Fruit fly (Drosophila melanogaster): ENCODE data around the gene CG14829.
A peak's percentile ranks its signal among the peaks of the same experiment; 100 is the strongest.

The CG14829 gene

dm6 chr3L:7238072-7238759 is at the start of gene CG14829, which contains the start of gene BHD (continued):
- TF ChIP-seq HmgD (GFP tag; optimal IDR thresholded peaks at IDR 0.05) (no peak), Dp (GFP tag; optimal IDR thresholded peaks at IDR 0.05) (peak; percentile 63), CG10267 (tag; optimal IDR thresholded peaks at IDR 0.05) (peak; percentile 40), br (optimal IDR thresholded peaks at IDR 0.05) (no peak), Lhr (GFP tag; optimal IDR thresholded peaks at IDR 0.05) (no peak), mld (GFP tag; IDR thresholded peaks at IDR 0.05; ENCODE audit: partially characterized antibody) (no peak), CG6683 (GFP tag; optimal IDR thresholded peaks at IDR 0.05) (no peak), CG34224 (GFP tag; IDR thresholded peaks at IDR 0.05; ENCODE audit: partially characterized antibody) (no peak), E2f2 (GFP tag; IDR thresholded peaks at IDR 0.05) (peak; percentile 65; the same call in 1 of the 2 replicates), pzg (GFP tag; optimal IDR thresholded peaks at IDR 0.05) (peak; percentile 48), CG11398 (GFP tag; optimal IDR thresholded peaks at IDR 0.05) (no peak), CG12942 (GFP tag; optimal IDR thresholded peaks at IDR 0.05) (no peak), amos (GFP tag; IDR thresholded peaks at IDR 0.05; ENCODE audit: partially characterized antibody) (peak; percentile 13; the same call in 1 of the 2 replicates), unc-4 (GFP tag; IDR thresholded peaks at IDR 0.05; ENCODE audit: partially characterized antibody) (0 out of 2 replicates have a peak, but pooled peaks have one; percentile 14), ash1 (GFP tag; optimal IDR thresholded peaks at IDR 0.05) (no peak), CG11085 (GFP tag; IDR thresholded peaks at IDR 0.05) (no peak), CG1529 (GFP tag; optimal IDR thresholded peaks at IDR 0.05) (no peak), bab2 (GFP tag; optimal IDR thresholded peaks at IDR 0.05) (no peak), shn (GFP tag; optimal IDR thresholded peaks at IDR 0.05) (no peak), gro (GFP tag; optimal IDR thresholded peaks at IDR 0.05) (no peak), Scr (GFP tag; IDR thresholded peaks at IDR 0.05; ENCODE audit: partially characterized antibody) (0 out of 2 replicates have a peak, but pooled peaks have one; percentile 14), CG17612 (GFP tag; IDR thresholded peaks at IDR 0.05) (no peak), CG17361 (GFP tag; IDR thresholded peaks at IDR 0.05) (no peak), grau (tag; optimal IDR thresholded peaks at IDR 0.05) (no peak), Chrac-16 (GFP tag; optimal IDR thresholded peaks at IDR 0.05) (no peak), D (optimal IDR thresholded peaks at IDR 0.05) (no peak), D (GFP tag; optimal IDR thresholded peaks at IDR 0.05) (no peak), CG2202 (tag; optimal IDR thresholded peaks at IDR 0.05) (no peak), z (GFP tag; IDR thresholded peaks at IDR 0.05) (no peak), CG17186 (GFP tag; optimal IDR thresholded peaks at IDR 0.05) (no peak), tll (GFP tag; optimal IDR thresholded peaks at IDR 0.05) (no peak), CG7839 (tag; optimal IDR thresholded peaks at IDR 0.05) (no peak), Med (GFP tag) (no peak), NFAT (GFP tag; IDR thresholded peaks at IDR 0.05) (no peak), zen (tag; optimal IDR thresholded peaks at IDR 0.05) (no peak), Camta (GFP tag; optimal IDR thresholded peaks at IDR 0.05) (no peak), MBD-R2 (GFP tag; IDR thresholded peaks at IDR 0.05) (peak; percentile 59), YL-1 (GFP tag; optimal IDR thresholded peaks at IDR 0.05) (peak; percentile 48), NfI (GFP tag; optimal IDR thresholded peaks at IDR 0.05) (no peak), Oaz (GFP tag; IDR thresholded peaks at IDR 0.05) (no peak), sens (GFP tag) (peak; percentile 29), dm (GFP tag; optimal IDR thresholded peaks at IDR 0.05) (no peak), CG10147 (GFP tag; optimal IDR thresholded peaks at IDR 0.05) (no peak), CG4424 (GFP tag; optimal IDR thresholded peaks at IDR 0.05) (no peak), aop (GFP tag; IDR thresholded peaks at IDR 0.05) (no peak), nau (GFP tag; optimal IDR thresholded peaks at IDR 0.05) (no peak), D19B (GFP tag; optimal IDR thresholded peaks at IDR 0.05) (no peak), CG18476 (GFP tag; optimal IDR thresholded peaks at IDR 0.05) (no peak), CG31365 (tag; optimal IDR thresholded peaks at IDR 0.05) (no peak), CG13287 (GFP tag; IDR thresholded peaks at IDR 0.05; ENCODE audit: partially characterized antibody) (peak; percentile 29; the same call in 1 of the 2 replicates)
